Worm (Caenorhabditis elegans) whole organism, early embryonic: ENCODE measurements around the gene gpr-2.

Source experiments
- aly-1 ChIP-seq: sonication (generic microtip); optimal IDR thresholded peaks from 2 replicates; lab custom pipeline; 2016; ENCODE audit warnings: missing genetic modification characterization, missing compliant biosample characterization
- ama-1 ChIP-seq: fragments of 150-350 bp; optimal IDR thresholded peaks from 2 replicates; lab custom pipeline; 2014
- ceh-13 ChIP-seq: fragments of 200-800 bp; sonication (Bioruptor generic); optimal IDR thresholded peaks from 2 replicates; lab custom pipeline; 2018; ENCODE audit warnings: mild to moderate bottlenecking, missing genetic modification characterization, missing compliant biosample characterization
- ets-7 ChIP-seq: sonication (generic microtip); optimal IDR thresholded peaks from 2 replicates; lab custom pipeline; 2016; ENCODE audit warnings: missing genotype, missing genetic modification characterization, missing compliant biosample characterization
- flt-1 ChIP-seq: fragments of 200-800 bp; sonication (Bioruptor generic); IDR thresholded peaks from 2 replicates; pipeline ENCODE4 v1.3.6; 2022; ENCODE audit warnings: missing genetic modification characterization, missing compliant biosample characterization

ce11 chrIII:9439399-9439798 is 46.4 kb upstream of the gpr-2 start, which contains the start of gene F54C8.1:
- TF ChIP-seq aly-1 (tag; lab: Kevin White, UChicago) = no peak
- no peak for TF ChIP-seq ama-1 (lab: Kevin White, UChicago)
- TF ChIP-seq flt-1 (GFP tag; lab: Robert Waterston, UW) = no peak
- no peak for TF ChIP-seq ceh-13 (GFP tag; lab: Kevin White, UChicago)
- TF ChIP-seq ets-7 (tag; lab: Kevin White, UChicago) = no peak
